Fruit fly (Drosophila melanogaster): Measurements from ENCODE around the gene CG4615.

CG4615 gene

dm6 chrX:7067248-7067647, 34.9 kb downstream of the CG4615 start:
- TF ChIP-seq tj (GFP tag; optimal IDR thresholded peaks at IDR 0.05) (peak; percentile 24), Clk (GFP tag; optimal IDR thresholded peaks at IDR 0.05) (no peak), kay (GFP tag; ENCODE audit: borderline replicate concordance) (peak; percentile 9), CG7101 (tag; optimal IDR thresholded peaks at IDR 0.05) (no peak)

- no peak for TF ChIP-seq CG1620 (GFP tag; optimal IDR thresholded peaks at IDR 0.05)
- no peak for TF ChIP-seq CG7101 (tag; optimal IDR thresholded peaks at IDR 0.05)
- TF ChIP-seq Clk (GFP tag; optimal IDR thresholded peaks at IDR 0.05): no peak
- no peak for TF ChIP-seq CG33017 (tag; optimal IDR thresholded peaks at IDR 0.05)
- no peak for TF ChIP-seq toe (GFP tag; optimal IDR thresholded peaks at IDR 0.05)
- no peak for TF ChIP-seq Mnt (GFP tag; optimal IDR thresholded peaks at IDR 0.05)
- TF ChIP-seq CG12768 (GFP tag; optimal IDR thresholded peaks at IDR 0.05): no peak
- no peak for TF ChIP-seq ovo (GFP tag; optimal IDR thresholded peaks at IDR 0.05)
These were observed 35.5 kb downstream of the CG4615 start for dm6 chrX:7066608-7067007.

dm6 chrX:7065835-7066234, 36.3 kb downstream of the CG4615 start, which contains the start of gene CG12541:
Gene CG12541, minus strand, starts transcription at chrX:7066052.
- no peak for TF ChIP-seq cnc (optimal IDR thresholded peaks at IDR 0.05)
- no peak for TF ChIP-seq Hr96 (GFP tag; optimal IDR thresholded peaks at IDR 0.05)
- no peak for TF ChIP-seq CG12768 (GFP tag; optimal IDR thresholded peaks at IDR 0.05)
- no peak for TF ChIP-seq CG14711 (tag; optimal IDR thresholded peaks at IDR 0.05)
- TF ChIP-seq CG1620 (GFP tag; optimal IDR thresholded peaks at IDR 0.05): no peak
- no peak for TF ChIP-seq CG7101 (tag; optimal IDR thresholded peaks at IDR 0.05)
- TF ChIP-seq CG11617 (GFP tag; optimal IDR thresholded peaks at IDR 0.05): no peak
- no peak for TF ChIP-seq CG7045 (GFP tag; optimal IDR thresholded peaks at IDR 0.05)
- no peak for TF ChIP-seq pad (GFP tag; optimal IDR thresholded peaks at IDR 0.05)
- no peak for TF ChIP-seq tj (GFP tag; optimal IDR thresholded peaks at IDR 0.05)
- no peak for TF ChIP-seq kay (GFP tag; ENCODE audit: borderline replicate concordance)

- no peak for TF ChIP-seq pad (GFP tag; optimal IDR thresholded peaks at IDR 0.05)
- TF ChIP-seq Crg-1 (GFP tag; optimal IDR thresholded peaks at IDR 0.05): no peak
- no peak for TF ChIP-seq ovo (GFP tag; optimal IDR thresholded peaks at IDR 0.05)
- TF ChIP-seq tj (GFP tag; optimal IDR thresholded peaks at IDR 0.05): no peak
- no peak for TF ChIP-seq Clk (GFP tag; optimal IDR thresholded peaks at IDR 0.05)
- no peak for TF ChIP-seq toe (GFP tag; optimal IDR thresholded peaks at IDR 0.05)
- no peak for TF ChIP-seq CG7101 (tag; optimal IDR thresholded peaks at IDR 0.05)
- no peak for TF ChIP-seq CG1620 (GFP tag; optimal IDR thresholded peaks at IDR 0.05)
- TF ChIP-seq bab1 (GFP tag; optimal IDR thresholded peaks at IDR 0.05): no peak
- TF ChIP-seq CG7045 (GFP tag; optimal IDR thresholded peaks at IDR 0.05): no peak
- no peak for TF ChIP-seq CG14711 (tag; optimal IDR thresholded peaks at IDR 0.05)
- TF ChIP-seq cic (GFP tag; optimal IDR thresholded peaks at IDR 0.05): no peak
- TF ChIP-seq Hr96 (GFP tag; optimal IDR thresholded peaks at IDR 0.05): no peak
- no peak for TF ChIP-seq kay (GFP tag; ENCODE audit: borderline replicate concordance)
These were observed 38.5 kb downstream of the CG4615 start for dm6 chrX:7063563-7063962.

dm6 chrX:7058973-7059372, 43.1 kb downstream of the CG4615 start:
- no peak for TF ChIP-seq CG33017 (tag; optimal IDR thresholded peaks at IDR 0.05)
- TF ChIP-seq pad (GFP tag; optimal IDR thresholded peaks at IDR 0.05): no peak
- TF ChIP-seq CG14711 (tag; optimal IDR thresholded peaks at IDR 0.05): no peak
- no peak for TF ChIP-seq cnc (optimal IDR thresholded peaks at IDR 0.05)

dm6 chrX:7049087-7049486, 53.0 kb downstream of the CG4615 start, which contains the start of gene nullo:
Gene nullo, plus strand, starts transcription at chrX:7049476.
- TF ChIP-seq CG14711 (tag; optimal IDR thresholded peaks at IDR 0.05) (no peak), CG1620 (GFP tag; optimal IDR thresholded peaks at IDR 0.05) (no peak), Mnt (GFP tag; optimal IDR thresholded peaks at IDR 0.05) (no peak), Hr96 (GFP tag; optimal IDR thresholded peaks at IDR 0.05) (no peak), CG12768 (GFP tag; optimal IDR thresholded peaks at IDR 0.05) (no peak), cnc (optimal IDR thresholded peaks at IDR 0.05) (no peak), toe (GFP tag; optimal IDR thresholded peaks at IDR 0.05) (no peak), Crg-1 (GFP tag; optimal IDR thresholded peaks at IDR 0.05) (no peak), Clk (GFP tag; optimal IDR thresholded peaks at IDR 0.05) (no peak), CG11617 (GFP tag; optimal IDR thresholded peaks at IDR 0.05) (no peak), pad (GFP tag; optimal IDR thresholded peaks at IDR 0.05) (no peak), bab1 (GFP tag; optimal IDR thresholded peaks at IDR 0.05) (no peak), tj (GFP tag; optimal IDR thresholded peaks at IDR 0.05) (no peak), CG33017 (tag; optimal IDR thresholded peaks at IDR 0.05) (no peak), cic (GFP tag; optimal IDR thresholded peaks at IDR 0.05) (no peak), CG7045 (GFP tag; optimal IDR thresholded peaks at IDR 0.05) (no peak), CG5204 (GFP tag; optimal IDR thresholded peaks at IDR 0.05) (no peak), ovo (GFP tag; optimal IDR thresholded peaks at IDR 0.05) (no peak)

Measured in whole organism, adult.